Fruit fly (Drosophila melanogaster): ENCODE data around the gene BomT3.
A peak's percentile ranks its signal among the peaks of the same experiment; 100 is the strongest.

Gene BomT3

DNA sequence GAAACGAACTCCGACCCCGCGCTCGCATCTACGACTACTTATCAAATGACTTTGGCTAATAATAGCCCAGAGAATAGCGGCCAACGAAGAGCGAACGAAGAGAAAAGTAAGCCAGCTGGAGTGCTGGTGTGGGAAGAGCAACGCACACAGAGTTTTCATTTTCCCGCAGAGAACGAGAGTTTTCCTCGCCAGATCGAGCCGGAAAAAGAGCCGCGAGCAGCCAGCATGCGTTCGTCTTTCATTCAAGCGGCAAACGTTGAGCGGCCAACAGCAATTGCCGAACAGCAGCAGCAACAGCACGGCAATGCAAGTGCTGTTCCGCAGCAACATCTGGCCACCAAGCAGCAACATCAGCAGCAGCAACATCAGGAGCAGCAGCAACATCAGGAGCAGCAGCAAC, 38.7 kb upstream of the BomT3 start:
- 0 out of 3 replicates have a peak, but pooled peaks have one; percentile 12 for TF ChIP-seq eg (GFP tag; IDR thresholded peaks at IDR 0.05)
- no peak for TF ChIP-seq fd59A (GFP tag; optimal IDR thresholded peaks at IDR 0.05)
- TF ChIP-seq Ets96B (tag; optimal IDR thresholded peaks at IDR 0.05), result no peak
- peak; percentile 21; the same call in 1 of the 3 replicates for TF ChIP-seq CG8119 (GFP tag; IDR thresholded peaks at IDR 0.05)
- peak; percentile 27 for TF ChIP-seq Eip78C (GFP tag)
- no peak for TF ChIP-seq dsx (GFP tag; optimal IDR thresholded peaks at IDR 0.05; ENCODE audit: poor library complexity, severe bottlenecking)
- TF ChIP-seq CG3032 (tag; optimal IDR thresholded peaks at IDR 0.05), result no peak
- no peak for TF ChIP-seq salr (GFP tag; optimal IDR thresholded peaks at IDR 0.05)
- TF ChIP-seq CG3919 (GFP tag; optimal IDR thresholded peaks at IDR 0.05), result peak; percentile 40
- TF ChIP-seq Gug (GFP tag; IDR thresholded peaks at IDR 0.05), result no peak
- no peak for TF ChIP-seq CG8632 (GFP tag; optimal IDR thresholded peaks at IDR 0.05)
- peak; percentile 2 for TF ChIP-seq Lpt (GFP tag; optimal IDR thresholded peaks at IDR 0.05)

DNA sequence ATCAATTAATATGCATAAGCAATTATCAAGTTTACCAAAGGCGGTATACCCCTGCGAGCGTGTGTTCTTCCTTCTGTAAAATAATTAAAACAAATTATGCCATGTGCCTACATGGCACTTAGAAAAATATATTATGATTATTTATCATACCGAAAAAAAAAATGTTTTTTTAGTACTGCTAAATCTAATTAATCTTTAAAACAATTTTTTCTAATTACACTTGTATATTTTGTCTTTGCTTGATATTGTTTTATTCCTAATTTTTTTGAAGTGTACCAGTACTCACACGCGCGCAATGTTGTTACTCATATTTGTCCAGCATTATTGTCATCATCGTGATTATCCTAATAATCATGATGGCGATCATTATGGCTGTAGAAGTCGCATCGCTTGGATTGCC, 37.1 kb upstream of the BomT3 start:
- no peak for TF ChIP-seq dac (GFP tag; optimal IDR thresholded peaks at IDR 0.05)
- no peak for TF ChIP-seq CG6792 (GFP tag; optimal IDR thresholded peaks at IDR 0.05)
- TF ChIP-seq eg (GFP tag; IDR thresholded peaks at IDR 0.05), result peak; percentile 46; the same call in 1 of the 3 replicates
- no peak for TF ChIP-seq Sox15 (GFP tag; optimal IDR thresholded peaks at IDR 0.05)
- no peak for TF ChIP-seq CG6276 (GFP tag; optimal IDR thresholded peaks at IDR 0.05)
- TF ChIP-seq CG32006 (GFP tag; optimal IDR thresholded peaks at IDR 0.05), result peak; percentile 28
- TF ChIP-seq Sox102F (GFP tag; optimal IDR thresholded peaks at IDR 0.05), result no peak
- TF ChIP-seq CG11294 (GFP tag; IDR thresholded peaks at IDR 0.05), result no peak
- TF ChIP-seq esn (GFP tag; optimal IDR thresholded peaks at IDR 0.05), result no peak
- no peak for TF ChIP-seq topi (GFP tag; optimal IDR thresholded peaks at IDR 0.05)
- no peak for TF ChIP-seq fd85E (GFP tag; optimal IDR thresholded peaks at IDR 0.05)
- peak; percentile 50 for TF ChIP-seq CG15336 (GFP tag; IDR thresholded peaks at IDR 0.05)
- TF ChIP-seq Sox14 (GFP tag; optimal IDR thresholded peaks at IDR 0.05), result no peak
- TF ChIP-seq CG8119 (GFP tag; IDR thresholded peaks at IDR 0.05), result peak; percentile 42; the same call in 2 of the 3 replicates
- no peak for TF ChIP-seq spab (GFP tag; optimal IDR thresholded peaks at IDR 0.05)

DNA sequence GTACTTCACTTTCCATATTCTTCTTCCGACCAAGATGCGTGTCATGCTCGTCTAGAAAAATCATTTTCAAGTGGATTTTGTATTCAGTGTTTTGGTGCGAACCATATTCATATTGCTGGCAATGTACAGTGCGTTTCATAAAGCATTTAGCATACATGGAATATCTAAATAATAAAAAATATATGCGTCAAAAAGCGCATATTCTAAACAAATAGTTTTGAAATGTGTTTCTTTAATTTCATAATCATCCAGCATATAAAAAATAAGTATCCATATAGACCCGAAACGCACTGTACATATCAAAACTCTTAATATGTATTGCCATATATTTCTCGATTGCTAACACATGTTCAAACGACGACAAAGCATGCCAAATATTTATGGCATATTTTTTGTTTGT, 35.0 kb upstream of the BomT3 start:
- no peak for TF ChIP-seq esn (GFP tag; optimal IDR thresholded peaks at IDR 0.05)
- no peak for TF ChIP-seq CG16779 (tag; optimal IDR thresholded peaks at IDR 0.05)
- no peak for TF ChIP-seq Ets21C (GFP tag; optimal IDR thresholded peaks at IDR 0.05)
- TF ChIP-seq CG11762 (GFP tag; optimal IDR thresholded peaks at IDR 0.05; ENCODE audit: insufficient read depth), result no peak
- TF ChIP-seq fd59A (GFP tag; optimal IDR thresholded peaks at IDR 0.05), result no peak
- TF ChIP-seq CG6163 (GFP tag; IDR thresholded peaks at IDR 0.05), result no peak
- TF ChIP-seq dsx (GFP tag; optimal IDR thresholded peaks at IDR 0.05; ENCODE audit: poor library complexity, severe bottlenecking), result no peak
- TF ChIP-seq CG6808 (GFP tag; optimal IDR thresholded peaks at IDR 0.05), result no peak
- no peak for TF ChIP-seq lz (GFP tag; optimal IDR thresholded peaks at IDR 0.05)
- TF ChIP-seq Ets96B (tag; optimal IDR thresholded peaks at IDR 0.05), result no peak
- TF ChIP-seq CG8319 (GFP tag; optimal IDR thresholded peaks at IDR 0.05), result no peak
- TF ChIP-seq Eip75B (GFP tag; optimal IDR thresholded peaks at IDR 0.05), result no peak
- TF ChIP-seq cyc (GFP tag; optimal IDR thresholded peaks at IDR 0.05), result no peak
- TF ChIP-seq CG7368 (GFP tag; optimal IDR thresholded peaks at IDR 0.05), result no peak
- no peak for TF ChIP-seq Eip78C (GFP tag)
- no peak for TF ChIP-seq svp (GFP tag)
- no peak for TF ChIP-seq Met (GFP tag; optimal IDR thresholded peaks at IDR 0.05)
- TF ChIP-seq OdsH (GFP tag; optimal IDR thresholded peaks at IDR 0.05), result no peak
- TF ChIP-seq CG8632 (GFP tag; optimal IDR thresholded peaks at IDR 0.05), result no peak

DNA sequence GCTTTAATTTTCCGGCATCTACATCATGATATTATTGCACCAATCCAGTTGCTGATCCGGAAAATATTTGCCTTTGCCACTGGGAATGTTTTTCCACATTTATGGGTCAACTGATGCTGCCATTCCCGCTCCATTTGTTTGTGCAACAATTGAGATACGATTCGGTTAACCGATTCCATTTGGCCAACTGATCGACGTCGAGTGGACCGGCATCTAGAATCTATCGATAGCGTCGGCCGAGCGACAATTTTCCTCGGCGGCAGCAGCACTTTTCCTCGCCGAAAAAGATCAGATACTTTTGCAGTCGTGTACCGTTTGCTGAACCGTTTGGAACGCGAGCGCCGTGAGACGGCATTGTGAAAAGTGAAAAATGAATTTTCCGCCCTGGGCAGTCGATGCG, 33.6 kb upstream of the BomT3 start, which contains the start of gene CG42390:
CG42390 (plus strand) TSS at position 301 of the 400 bp plus-strand sequence.
- no peak for TF ChIP-seq Hr4 (GFP tag; optimal IDR thresholded peaks at IDR 0.05)
- no peak for TF ChIP-seq Eip93F (GFP tag; optimal IDR thresholded peaks at IDR 0.05)
- TF ChIP-seq CG3919 (GFP tag; optimal IDR thresholded peaks at IDR 0.05), result no peak
- TF ChIP-seq CG10669 (GFP tag; optimal IDR thresholded peaks at IDR 0.05), result no peak
- TF ChIP-seq Gug (GFP tag; IDR thresholded peaks at IDR 0.05), result no peak
- no peak for TF ChIP-seq fkh (GFP tag; optimal IDR thresholded peaks at IDR 0.05)
- TF ChIP-seq spab (GFP tag; optimal IDR thresholded peaks at IDR 0.05), result no peak
- no peak for TF ChIP-seq fd85E (GFP tag; optimal IDR thresholded peaks at IDR 0.05)
- TF ChIP-seq CG32006 (GFP tag; optimal IDR thresholded peaks at IDR 0.05), result no peak
- TF ChIP-seq pdm3 (GFP tag; optimal IDR thresholded peaks at IDR 0.05), result no peak
- TF ChIP-seq acj6 (GFP tag; optimal IDR thresholded peaks at IDR 0.05), result no peak
- no peak for TF ChIP-seq Hr38 (GFP tag; optimal IDR thresholded peaks at IDR 0.05)
- TF ChIP-seq ss (GFP tag; optimal IDR thresholded peaks at IDR 0.05), result no peak
- no peak for TF ChIP-seq CG11294 (GFP tag; IDR thresholded peaks at IDR 0.05)
- no peak for TF ChIP-seq CG15336 (GFP tag; IDR thresholded peaks at IDR 0.05)
- no peak for TF ChIP-seq CG8632 (GFP tag; optimal IDR thresholded peaks at IDR 0.05)
- no peak for TF ChIP-seq Hr39 (GFP tag; optimal IDR thresholded peaks at IDR 0.05)
- no peak for TF ChIP-seq CG3032 (tag; optimal IDR thresholded peaks at IDR 0.05)
- no peak for TF ChIP-seq Ets96B (tag; optimal IDR thresholded peaks at IDR 0.05)
- TF ChIP-seq CG16779 (tag; optimal IDR thresholded peaks at IDR 0.05), result no peak
